Fruit fly (Drosophila melanogaster) whole organism, embryonic: ENCODE measurements around the gene ND-PDSW.
A peak's percentile ranks its signal among the peaks of the same experiment; 100 is the strongest.

Experiments used
- B-H2 ChIP-seq: fragments of 200-800 bp; sonication (Bioruptor generic); optimal IDR thresholded peaks from 2 replicates; lab custom pipeline; 2018; ENCODE audit warnings: missing biosample characterization, mild to moderate bottlenecking, missing genetic modification characterization
- Bdp1 ChIP-seq: fragments of 200-800 bp; sonication (Bioruptor generic); optimal IDR thresholded peaks from 3 replicates; lab custom pipeline; 2016; ENCODE audit warnings: missing biosample characterization, missing genetic modification characterization
- CG10321 ChIP-seq: fragments of 200-800 bp; sonication (Bioruptor generic); IDR thresholded peaks from 2 replicates; pipeline ENCODE4 v1.3.6; 2022; ENCODE audit warnings: missing biosample characterization, missing genetic modification characterization
- CG13287 ChIP-seq: fragments of 200-800 bp; sonication (Bioruptor generic); IDR thresholded peaks from 2 replicates; pipeline ENCODE4 v1.3.6; 2022; ENCODE audit warnings: missing biosample characterization, missing genetic modification characterization; ENCODE audit not compliant: partially characterized antibody
- CG13624 ChIP-seq: fragments of 200-800 bp; sonication (Bioruptor generic); optimal IDR thresholded peaks from 2 replicates; lab custom pipeline; 2016; ENCODE audit warnings: missing biosample characterization, missing genetic modification characterization
- CG13775 ChIP-seq: fragments of 200-800 bp; sonication (Bioruptor generic); optimal IDR thresholded peaks from 3 replicates; lab custom pipeline; 2017; ENCODE audit warnings: missing biosample characterization, mild to moderate bottlenecking, missing genetic modification characterization
- CG14050 ChIP-seq: fragments of 200-800 bp; sonication (Bioruptor generic); IDR thresholded peaks from 3 replicates; pipeline ENCODE4 v1.3.6; 2022; ENCODE audit warnings: missing biosample characterization, missing genetic modification characterization
- CG14710 ChIP-seq: fragments of 200-800 bp; sonication (Bioruptor generic); optimal IDR thresholded peaks from 3 replicates; lab custom pipeline; 2019; ENCODE audit warnings: missing biosample characterization, mild to moderate bottlenecking, missing genetic modification characterization, moderate library complexity
- CG15514 ChIP-seq: fragments of 200-800 bp; sonication (Bioruptor generic); optimal IDR thresholded peaks from 3 replicates; lab custom pipeline; 2017; ENCODE audit warnings: missing biosample characterization, missing genetic modification characterization, mild to moderate bottlenecking, moderate library complexity, missing genetic modification reagents
- CG1603 ChIP-seq: fragments of 200-800 bp; sonication (Bioruptor generic); optimal IDR thresholded peaks from 2 replicates; lab custom pipeline; 2019; ENCODE audit warnings: missing biosample characterization, mild to moderate bottlenecking, missing genetic modification characterization, moderate library complexity
- CG17186 ChIP-seq: fragments of 200-800 bp; sonication (Bioruptor generic); optimal IDR thresholded peaks from 3 replicates; lab custom pipeline; 2017; ENCODE audit warnings: missing biosample characterization, missing genetic modification reagents, missing genetic modification characterization
- CG2129 ChIP-seq: fragments of 200-800 bp; sonication (Bioruptor generic); IDR thresholded peaks from 2 replicates; pipeline ENCODE4 v1.3.6; 2022; ENCODE audit warnings: missing biosample characterization, missing genetic modification characterization; ENCODE audit not compliant: partially characterized antibody
- CG32772 ChIP-seq: fragments of 200-800 bp; sonication (Bioruptor generic); IDR thresholded peaks from 2 replicates; pipeline ENCODE4 v1.3.6; 2022; ENCODE audit warnings: missing biosample characterization, missing genetic modification characterization
- CG34224 ChIP-seq: fragments of 200-800 bp; sonication (Bioruptor generic); IDR thresholded peaks from 3 replicates; pipeline ENCODE4 v1.3.6; 2022; ENCODE audit warnings: missing biosample characterization, missing genetic modification characterization; ENCODE audit not compliant: partially characterized antibody
- CG34376 ChIP-seq: fragments of 200-800 bp; sonication (Bioruptor generic); optimal IDR thresholded peaks from 2 replicates; lab custom pipeline; 2018; ENCODE audit warnings: missing biosample characterization, mild to moderate bottlenecking, missing genetic modification characterization
- CG34422 ChIP-seq: fragments of 200-800 bp; sonication (Bioruptor generic); IDR thresholded peaks from 3 replicates; pipeline ENCODE4 v1.3.6; 2022; ENCODE audit warnings: missing biosample characterization, missing genetic modification characterization
- CG3995 ChIP-seq: fragments of 200-800 bp; sonication (Bioruptor generic); optimal IDR thresholded peaks from 3 replicates; lab custom pipeline; 2016; ENCODE audit warnings: missing biosample characterization, missing genetic modification characterization
- CG6791 ChIP-seq: fragments of 200-800 bp; sonication (Bioruptor generic); IDR thresholded peaks from 3 replicates; pipeline ENCODE4 v1.3.6; 2022; ENCODE audit warnings: missing biosample characterization, missing genetic modification characterization; ENCODE audit not compliant: partially characterized antibody
- CG7271 ChIP-seq: fragments of 200-800 bp; sonication (Bioruptor generic); optimal IDR thresholded peaks from 2 replicates; lab custom pipeline; 2018; ENCODE audit warnings: missing biosample characterization, mild to moderate bottlenecking, missing genetic modification characterization, moderate library complexity
- CG7556 ChIP-seq: fragments of 200-800 bp; sonication (Bioruptor generic); optimal IDR thresholded peaks from 2 replicates; lab custom pipeline; 2017; ENCODE audit warnings: missing biosample characterization, mild to moderate bottlenecking, missing genetic modification characterization
- Dp ChIP-seq: fragments of 200-800 bp; sonication (Bioruptor generic); optimal IDR thresholded peaks from 2 replicates; lab custom pipeline; 2018; ENCODE audit warnings: missing biosample characterization, mild to moderate bottlenecking, missing genetic modification characterization, moderate library complexity
- MBD-R2 ChIP-seq: fragments of 200-800 bp; sonication (Bioruptor generic); IDR thresholded peaks from 2 replicates; pipeline ENCODE4 v1.3.6; 2022; ENCODE audit warnings: missing biosample characterization, missing genetic modification characterization
- Neu2 ChIP-seq: fragments of 200-800 bp; sonication (Bioruptor generic); optimal IDR thresholded peaks from 3 replicates; lab custom pipeline; 2016; ENCODE audit warnings: missing biosample characterization, missing genetic modification characterization, borderline replicate concordance
- Tbp ChIP-seq: fragments of >200 bp; optimal IDR thresholded peaks from 2 replicates; lab custom pipeline; 2018; ENCODE audit warnings: missing biosample characterization, missing genetic modification characterization
- Trl ChIP-seq, 3 experiments: fragments of >200 bp in 2 of 3; fragments of 200-800 bp in 1 of 3; sonication (Bioruptor generic) in 1 of 3; optimal IDR thresholded peaks; 2 replicates in 1 of 3; 3 replicates in 2 of 3; lab custom pipeline; 2016 to 2017; ENCODE audit warnings: missing biosample characterization in 1 of 3, missing genetic modification characterization in 1 of 3
- YL-1 ChIP-seq: fragments of 200-800 bp; sonication (Bioruptor generic); optimal IDR thresholded peaks from 3 replicates; lab custom pipeline; 2017; ENCODE audit warnings: missing biosample characterization, mild to moderate bottlenecking, missing genetic modification characterization
- ato ChIP-seq: fragments of 200-800 bp; sonication (Bioruptor generic); IDR thresholded peaks from 2 replicates; pipeline ENCODE4 v1.3.6; 2022; ENCODE audit warnings: missing biosample characterization, missing genetic modification characterization; ENCODE audit not compliant: partially characterized antibody
- bcd ChIP-seq: fragments of 200-800 bp; sonication (Bioruptor generic); optimal IDR thresholded peaks from 2 replicates; lab custom pipeline; 2017; ENCODE audit warnings: missing biosample characterization, mild to moderate bottlenecking, missing genetic modification characterization
- bsh ChIP-seq, 2 experiments: fragments of 200-800 bp; sonication (Bioruptor generic); optimal IDR thresholded peaks; 2 replicates each; lab custom pipeline; 2017 to 2018; ENCODE audit warnings: mild to moderate bottlenecking in 2 of 2, missing biosample characterization in 2 of 2, missing genetic modification characterization in 2 of 2, moderate library complexity in 1 of 2
- chinmo ChIP-seq: fragments of 200-800 bp; sonication (Bioruptor generic); IDR thresholded peaks from 4 replicates; pipeline ENCODE4 v1.3.6; 2022; ENCODE audit warnings: missing biosample characterization, missing genetic modification characterization; ENCODE audit not compliant: partially characterized antibody
- dm ChIP-seq: fragments of 200-800 bp; sonication (Bioruptor generic); optimal IDR thresholded peaks from 3 replicates; lab custom pipeline; 2016; ENCODE audit warnings: missing biosample characterization, missing genetic modification characterization
- en ChIP-seq: fragments of 200-800 bp; sonication (Bioruptor generic); optimal IDR thresholded peaks from 2 replicates; lab custom pipeline; 2016; ENCODE audit warnings: missing biosample characterization, missing genetic modification characterization
- gro ChIP-seq: fragments of 200-800 bp; sonication (Bioruptor generic); optimal IDR thresholded peaks from 2 replicates; lab custom pipeline; 2016; ENCODE audit warnings: missing biosample characterization, missing genetic modification characterization
- hbn ChIP-seq: fragments of 200-800 bp; sonication (Bioruptor generic); IDR thresholded peaks from 2 replicates; pipeline ENCODE4 v1.3.6; 2022; ENCODE audit warnings: missing biosample characterization, missing genetic modification characterization; ENCODE audit not compliant: partially characterized antibody
- hth ChIP-seq: fragments of >200 bp; optimal IDR thresholded peaks from 2 replicates; lab custom pipeline; 2017; ENCODE audit warnings: inconsistent platforms
- ind ChIP-seq: fragments of 200-800 bp; sonication (Bioruptor generic); optimal IDR thresholded peaks from 3 replicates; lab custom pipeline; 2016; ENCODE audit warnings: missing biosample characterization, missing genetic modification characterization
- knrl ChIP-seq: fragments of 200-800 bp; sonication (Bioruptor generic); IDR thresholded peaks from 3 replicates; pipeline ENCODE4 v1.3.6; 2022; ENCODE audit warnings: missing biosample characterization, missing genetic modification characterization; ENCODE audit not compliant: partially characterized antibody
- lmd ChIP-seq: fragments of 200-800 bp; sonication (Bioruptor generic); IDR thresholded peaks from 2 replicates; pipeline ENCODE4 v1.3.6; 2022; ENCODE audit warnings: missing biosample characterization, missing genetic modification characterization
- nerfin-2 ChIP-seq: fragments of 200-800 bp; sonication (Bioruptor generic); IDR thresholded peaks from 2 replicates; pipeline ENCODE4 v1.3.6; 2022; ENCODE audit warnings: missing biosample characterization, missing genetic modification characterization; ENCODE audit not compliant: partially characterized antibody
- nom ChIP-seq: fragments of 200-800 bp; sonication (Bioruptor generic); optimal IDR thresholded peaks from 2 replicates; lab custom pipeline; 2017; ENCODE audit warnings: missing biosample characterization, missing genetic modification characterization, mild to moderate bottlenecking, moderate library complexity, missing genetic modification reagents
- p53 ChIP-seq: fragments of 200-800 bp; sonication (Bioruptor generic); optimal IDR thresholded peaks from 2 replicates; lab custom pipeline; 2016; ENCODE audit warnings: missing biosample characterization, missing genetic modification characterization
- pzg ChIP-seq: fragments of 200-800 bp; sonication (Bioruptor generic); optimal IDR thresholded peaks from 3 replicates; lab custom pipeline; 2018; ENCODE audit warnings: missing biosample characterization, mild to moderate bottlenecking, missing genetic modification characterization, moderate library complexity
- sens ChIP-seq: fragments of 200-800 bp; sonication (Bioruptor generic); peaks from one replicate; lab custom pipeline; 2016; ENCODE audit warnings: missing biosample characterization, missing genetic modification characterization
- sna ChIP-seq: fragments of 200-800 bp; sonication (Bioruptor generic); IDR thresholded peaks from 2 replicates; pipeline ENCODE4 v1.3.6; 2022; ENCODE audit warnings: missing biosample characterization, missing genetic modification characterization; ENCODE audit not compliant: partially characterized antibody
- so ChIP-seq: fragments of 200-800 bp; sonication (Bioruptor generic); IDR thresholded peaks from 3 replicates; pipeline ENCODE4 v1.3.6; 2022; ENCODE audit warnings: missing biosample characterization, missing genetic modification characterization
- sob ChIP-seq: fragments of 200-800 bp; sonication (Bioruptor generic); IDR thresholded peaks from 2 replicates; pipeline ENCODE4 v1.3.6; 2022; ENCODE audit warnings: missing biosample characterization, missing genetic modification characterization
- stc ChIP-seq: fragments of 200-800 bp; sonication (Bioruptor generic); IDR thresholded peaks from 2 replicates; pipeline ENCODE4 v1.3.6; 2022; ENCODE audit warnings: missing biosample characterization, missing genetic modification characterization
- tll ChIP-seq, 2 experiments: fragments of 200-800 bp in 1 of 2; fragments of >200 bp in 1 of 2; sonication (Bioruptor generic) in 1 of 2; optimal IDR thresholded peaks; 2 replicates each; lab custom pipeline; 2017 to 2019; ENCODE audit warnings: missing biosample characterization in 2 of 2, missing genetic modification characterization in 2 of 2, mild to moderate bottlenecking in 1 of 2, moderate library complexity in 1 of 2
- wek ChIP-seq: fragments of 200-800 bp; sonication (Bioruptor generic); optimal IDR thresholded peaks from 3 replicates; lab custom pipeline; 2018; ENCODE audit warnings: missing biosample characterization, mild to moderate bottlenecking, missing genetic modification characterization, moderate library complexity
- zfh1 ChIP-seq: fragments of 200-800 bp; sonication (Bioruptor generic); IDR thresholded peaks from 3 replicates; pipeline ENCODE4 v1.3.6; 2022; ENCODE audit warnings: missing biosample characterization, missing genetic modification characterization

The ND-PDSW gene

dm6 chr2L:3469869-3470268 lies 3.9 kb downstream of the ND-PDSW start, which contains the start of the genes Pif1 and CG31776 (continued):
- TF ChIP-seq CG34422 (GFP tag; lab: Robert Waterston, UW) (peak; percentile 19; the same call in 1 of the 3 replicates), tll (GFP tag; optimal IDR thresholded peaks at IDR 0.05; lab: Kevin White, UChicago) (peak in 1 of 2 experiments; percentile 39), pzg (GFP tag; lab: Kevin White, UChicago) (peak; percentile 88), CG34224 (peak; percentile 95), gro (GFP tag; lab: Kevin White, UChicago) (no peak), dm (GFP tag; lab: Kevin White, UChicago) (peak; percentile 71), CG3995 (GFP tag; lab: Kevin White, UChicago) (peak; percentile 78), CG32772 (GFP tag; lab: Robert Waterston, UW) (no peak), CG14050 (GFP tag; lab: Robert Waterston, UW) (no peak), CG17186 (GFP tag; lab: Kevin White, UChicago) (peak; percentile 88), CG2129 (peak; percentile 79), CG13287 (GFP tag; lab: Robert Waterston, UW) (peak; percentile 82), MBD-R2 (peak; percentile 79), bcd (GFP tag; lab: Kevin White, UChicago) (peak; percentile 1), sna (peak; percentile 73), sens (GFP tag; lab: Kevin White, UChicago) (peak; percentile 68), CG10321 (GFP tag; lab: Robert Waterston, UW) (no peak), nom (GFP tag; lab: Kevin White, UChicago) (no peak), CG6791 (GFP tag; lab: Robert Waterston, UW) (peak; percentile 92), so (0 out of 3 replicates have a peak, but pooled peaks have one; percentile 6), chinmo (GFP tag; lab: Robert Waterston, UW) (peak; percentile 73; the same call in 2 of the 4 replicates), CG14710 (tag; lab: Kevin White, UChicago) (peak; percentile 68), nerfin-2 (peak; percentile 83), YL-1 (GFP tag; lab: Kevin White, UChicago) (peak; percentile 38), hbn (GFP tag; lab: Robert Waterston, UW) (peak; percentile 78), CG7271 (no peak), CG1603 (tag; lab: Kevin White, UChicago) (peak; percentile 85)

dm6 chr2L:3472242-3472641 lies 6.3 kb downstream of the ND-PDSW start, which contains the start of gene Pgant4:
TSS of gene Pgant4 (plus strand) at chr2L:3472603.
- TF ChIP-seq ind (GFP tag; lab: Kevin White, UChicago) (peak; percentile 43), CG13775 (GFP tag; lab: Kevin White, UChicago) (peak; percentile 37), Dp (GFP tag; lab: Kevin White, UChicago) (peak; percentile 97), Neu2 (GFP tag; lab: Kevin White, UChicago) (no peak), Trl (optimal IDR thresholded peaks at IDR 0.05; lab: Kevin White, UChicago) (no peak), Trl (GFP tag; optimal IDR thresholded peaks at IDR 0.05; lab: Kevin White, UChicago) (peak; percentile 32), zfh1 (GFP tag; lab: Robert Waterston, UW) (peak; percentile 51; the same call in 2 of the 3 replicates), stc (0 out of 2 replicates have a peak, but pooled peaks have one; percentile 13), knrl (GFP tag; lab: Robert Waterston, UW) (no peak; the same call in 2 of the 3 replicates), CG13624 (GFP tag; lab: Kevin White, UChicago) (peak; percentile 33), B-H2 (GFP tag; lab: Kevin White, UChicago) (peak; percentile 43), Bdp1 (GFP tag; lab: Kevin White, UChicago) (no peak), en (GFP tag; lab: Kevin White, UChicago) (no peak), lmd (GFP tag; lab: Robert Waterston, UW) (peak; percentile 60), p53 (GFP tag; lab: Kevin White, UChicago) (no peak), Tbp (GFP tag; lab: Kevin White, UChicago) (no peak), CG15514 (peak; percentile 53), ato (GFP tag; lab: Robert Waterston, UW) (no peak), hth (no peak), CG7556 (GFP tag; lab: Kevin White, UChicago) (no peak), wek (peak; percentile 18), CG34376 (peak; percentile 13), sob (GFP tag; lab: Robert Waterston, UW) (peak; percentile 78), bsh (GFP tag; optimal IDR thresholded peaks at IDR 0.05; lab: Kevin White, UChicago) (peak in 1 of 2 experiments; percentile 40)
